Worm (Caenorhabditis elegans): Measurements from ENCODE around the gene sre-50.

- no peak for TF ChIP-seq nhr-28 (tag; optimal IDR thresholded peaks at IDR 0.05)
- TF ChIP-seq mep-1 (tag; optimal IDR thresholded peaks at IDR 0.05) = no peak
- no peak for TF ChIP-seq nhr-12 (tag; optimal IDR thresholded peaks at IDR 0.05)
- TF ChIP-seq unc-62 (GFP tag; optimal IDR thresholded peaks at IDR 0.05) = no peak
Measured at ce11 chrII:12257095-12257494, 46.2 kb upstream of the sre-50 start.
